Worm (Caenorhabditis elegans) whole organism, mixed stage, embryonic: Measurements from ENCODE around the gene prp-40.

ENCODE experiments used
- bed-3 ChIP-seq: fragments of 200-800 bp; sonication (Bioruptor generic); optimal IDR thresholded peaks from 3 replicates; lab custom pipeline; 2018; ENCODE audit warnings: mild to moderate bottlenecking, missing genetic modification characterization, moderate library complexity, missing compliant biosample characterization
- blmp-1 ChIP-seq: fragments of 150-350 bp; optimal IDR thresholded peaks from 2 replicates; lab custom pipeline; 2014; ENCODE audit warnings: missing biosample characterization, missing genetic modification characterization
- ces-1 ChIP-seq: fragments of 150-350 bp; optimal IDR thresholded peaks from 2 replicates; lab custom pipeline; 2014; ENCODE audit warnings: missing biosample characterization, missing genetic modification reagents, missing genetic modification characterization
- elt-3 ChIP-seq: fragments of 150-350 bp; optimal IDR thresholded peaks from 2 replicates; lab custom pipeline; 2014; ENCODE audit warnings: missing biosample characterization, missing genetic modification characterization
- lsy-2 ChIP-seq: fragments of 150-350 bp; optimal IDR thresholded peaks from 2 replicates; lab custom pipeline; 2014; ENCODE audit warnings: missing biosample characterization, missing genetic modification characterization
- mab-5 ChIP-seq: fragments of 150-350 bp; optimal IDR thresholded peaks from 2 replicates; lab custom pipeline; 2014; ENCODE audit warnings: missing biosample characterization, missing genetic modification characterization
- snpc-4 ChIP-seq: fragments of 150-350 bp; optimal IDR thresholded peaks from 2 replicates; lab custom pipeline; 2014; ENCODE audit warnings: missing biosample characterization, missing genetic modification characterization
- ztf-11 ChIP-seq: fragments of 150-350 bp; optimal IDR thresholded peaks from 2 replicates; lab custom pipeline; 2014; ENCODE audit warnings: missing biosample characterization, missing genetic modification characterization

- TF ChIP-seq snpc-4 (no peak), ces-1 (GFP tag; lab: Kevin White, UChicago) (no peak), elt-3 (no peak), mab-5 (tag; lab: Kevin White, UChicago) (no peak), ztf-11 (tag; lab: Kevin White, UChicago) (no peak), lsy-2 (no peak), bed-3 (GFP tag; lab: Kevin White, UChicago) (no peak), blmp-1 (no peak)
Measured at ce11 chrIII:9490783-9491547, 30.9 kb upstream of the prp-40 start, which contains the start of the genes dars-1 and ctr-9.
